Worm (Caenorhabditis elegans) whole organism, early embryonic: ENCODE data around the gene M01F1.8.

Experiments used
- F13C5.2 ChIP-seq: sonication (generic microtip); optimal IDR thresholded peaks from 2 replicates; lab custom pipeline; 2017; ENCODE audit warnings: mild to moderate bottlenecking, missing genetic modification characterization, inconsistent platforms, missing compliant biosample characterization
- ama-1 ChIP-seq: fragments of 150-350 bp; optimal IDR thresholded peaks from 2 replicates; lab custom pipeline; 2014
- ceh-36 ChIP-seq: sonication (generic microtip); optimal IDR thresholded peaks from 2 replicates; lab custom pipeline; 2016; ENCODE audit warnings: missing genetic modification characterization, inconsistent platforms, missing compliant biosample characterization
- ets-7 ChIP-seq: sonication (generic microtip); optimal IDR thresholded peaks from 2 replicates; lab custom pipeline; 2016; ENCODE audit warnings: missing genotype, missing genetic modification characterization, missing compliant biosample characterization
- flt-1 ChIP-seq: fragments of 200-800 bp; sonication (Bioruptor generic); IDR thresholded peaks from 2 replicates; pipeline ENCODE4 v1.3.6; 2022; ENCODE audit warnings: missing genetic modification characterization, missing compliant biosample characterization
- hmg-4 ChIP-seq: fragments of 200-800 bp; sonication (Bioruptor generic); optimal IDR thresholded peaks from 2 replicates; lab custom pipeline; 2018; ENCODE audit warnings: mild to moderate bottlenecking, missing genetic modification characterization, missing compliant biosample characterization
- hnd-1 ChIP-seq: sonication (generic microtip); optimal IDR thresholded peaks from 2 replicates; lab custom pipeline; 2016; ENCODE audit warnings: missing genetic modification characterization, missing compliant biosample characterization
- scrt-1 ChIP-seq: fragments of 200-800 bp; sonication (Bioruptor generic); IDR thresholded peaks from 2 replicates; pipeline ENCODE4 v1.3.6; 2022; ENCODE audit warnings: missing genetic modification characterization, missing compliant biosample characterization
- sea-1 ChIP-seq: fragments of 200-800 bp; sonication (Bioruptor generic); conservative IDR thresholded peaks from 2 replicates; pipeline ENCODE4 v1.3.6; 2022; ENCODE audit warnings: missing genetic modification characterization, missing compliant biosample characterization
- tbx-37 ChIP-seq: fragments of 200-800 bp; sonication (Bioruptor generic); conservative IDR thresholded peaks from 2 replicates; pipeline ENCODE4 v1.3.6; 2022; ENCODE audit warnings: missing genetic modification reagents, missing genetic modification characterization, missing compliant biosample characterization

ce11 chrIII:3478795-3479398, 23.5 kb downstream of the M01F1.8 start:
- TF ChIP-seq ama-1 (lab: Kevin White, UChicago), result no peak
- no peak for TF ChIP-seq flt-1 (GFP tag; lab: Robert Waterston, UW)
- TF ChIP-seq ceh-36 (tag; lab: Kevin White, UChicago), result no peak
- no peak for TF ChIP-seq tbx-37 (GFP tag; lab: Robert Waterston, UW)
- no peak for TF ChIP-seq scrt-1 (GFP tag; lab: Robert Waterston, UW)
- no peak for TF ChIP-seq F13C5.2 (tag; lab: Kevin White, UChicago)
- no peak for TF ChIP-seq sea-1 (GFP tag; lab: Robert Waterston, UW)
- no peak for TF ChIP-seq hmg-4 (GFP tag; lab: Kevin White, UChicago)
- TF ChIP-seq hnd-1 (tag; lab: Kevin White, UChicago), result no peak
- TF ChIP-seq ets-7 (tag; lab: Kevin White, UChicago), result no peak
